Fruit fly (Drosophila melanogaster): Measurements from ENCODE around the gene Gba1a.
A peak's percentile ranks its signal among the peaks of the same experiment; 100 is the strongest.

The Gba1a gene

dm6 chr3R:23669401-23670216 lies 30.8 kb upstream of the Gba1a start, which contains the start of gene CG31145 (continued):
- TF ChIP-seq ato (GFP tag; IDR thresholded peaks at IDR 0.05; ENCODE audit: partially characterized antibody) (peak; percentile 64; the same call in 1 of the 2 replicates), CG6175 (GFP tag; IDR thresholded peaks at IDR 0.05) (peak; percentile 98), sima (GFP tag; optimal IDR thresholded peaks at IDR 0.05) (peak; percentile 98), run (tag; optimal IDR thresholded peaks at IDR 0.05) (peak; percentile 99), CG3847 (GFP tag; IDR thresholded peaks at IDR 0.05) (peak; percentile 99), ara (GFP tag; IDR thresholded peaks at IDR 0.05) (peak; percentile 98), Sox102F (GFP tag; optimal IDR thresholded peaks at IDR 0.05) (peak; percentile 100), CG12769 (tag; optimal IDR thresholded peaks at IDR 0.05) (peak; percentile 99), ase (GFP tag; IDR thresholded peaks at IDR 0.05) (peak; percentile 98), CG9437 (GFP tag; optimal IDR thresholded peaks at IDR 0.05) (peak; percentile 97), Bteb2 (GFP tag; optimal IDR thresholded peaks at IDR 0.05) (peak; percentile 100), Ets65A (GFP tag) (peak; percentile 100), HLH4C (GFP tag; IDR thresholded peaks at IDR 0.05; ENCODE audit: partially characterized antibody) (no peak), CG13424 (tag; optimal IDR thresholded peaks at IDR 0.05) (peak; percentile 100), ewg (GFP tag; optimal IDR thresholded peaks at IDR 0.05) (peak; percentile 99), oc (tag; optimal IDR thresholded peaks at IDR 0.05) (peak; percentile 99), grau (tag; optimal IDR thresholded peaks at IDR 0.05) (peak; percentile 99), Ravus (GFP tag; IDR thresholded peaks at IDR 0.05) (peak; percentile 98), CG11456 (GFP tag; IDR thresholded peaks at IDR 0.05) (peak; percentile 99)

- TF ChIP-seq Six4 (GFP tag; optimal IDR thresholded peaks at IDR 0.05) (no peak), Dad (GFP tag; optimal IDR thresholded peaks at IDR 0.05) (no peak), CG15601 (tag; optimal IDR thresholded peaks at IDR 0.05) (peak; percentile 64), jigr1 (GFP tag; IDR thresholded peaks at IDR 0.05) (no peak), CG1647 (GFP tag; optimal IDR thresholded peaks at IDR 0.05) (no peak), dmrt99B (tag; optimal IDR thresholded peaks at IDR 0.05) (no peak), CG13624 (GFP tag; optimal IDR thresholded peaks at IDR 0.05) (no peak), Ets65A (GFP tag) (peak; percentile 16)
Measured at dm6 chr3R:23673084-23673483, 27.3 kb upstream of the Gba1a start.

- no peak for TF ChIP-seq CG30020 (tag; optimal IDR thresholded peaks at IDR 0.05)
- TF ChIP-seq CG6654 (GFP tag; optimal IDR thresholded peaks at IDR 0.05) = no peak
- no peak for TF ChIP-seq inv (GFP tag; IDR thresholded peaks at IDR 0.05; ENCODE audit: partially characterized antibody)
- no peak for TF ChIP-seq CG12942 (GFP tag; optimal IDR thresholded peaks at IDR 0.05)
- TF ChIP-seq CG9932 (GFP tag; IDR thresholded peaks at IDR 0.05) = no peak
- TF ChIP-seq hbn (GFP tag; IDR thresholded peaks at IDR 0.05; ENCODE audit: partially characterized antibody) = no peak
- no peak for TF ChIP-seq amos (GFP tag; IDR thresholded peaks at IDR 0.05; ENCODE audit: partially characterized antibody)
- TF ChIP-seq sqz (GFP tag; optimal IDR thresholded peaks at IDR 0.05) = no peak
Measured at dm6 chr3R:23674369-23674768, 26.1 kb upstream of the Gba1a start.

- TF ChIP-seq tap (tag; optimal IDR thresholded peaks at IDR 0.05) = no peak
- TF ChIP-seq HLH4C (GFP tag; IDR thresholded peaks at IDR 0.05; ENCODE audit: partially characterized antibody) = no peak
- no peak for TF ChIP-seq MTF-1 (GFP tag; optimal IDR thresholded peaks at IDR 0.05; ENCODE audit: borderline replicate concordance)
- no peak for TF ChIP-seq otp (GFP tag; IDR thresholded peaks at IDR 0.05)
- TF ChIP-seq CG7987 (GFP tag; optimal IDR thresholded peaks at IDR 0.05) = no peak
- TF ChIP-seq bab2 (GFP tag; optimal IDR thresholded peaks at IDR 0.05) = no peak
- no peak for TF ChIP-seq Nf-YC (tag; optimal IDR thresholded peaks at IDR 0.05)
- no peak for TF ChIP-seq Hmr (GFP tag; optimal IDR thresholded peaks at IDR 0.05)
- TF ChIP-seq sima (GFP tag; optimal IDR thresholded peaks at IDR 0.05) = no peak
- no peak for TF ChIP-seq Hr51 (GFP tag; optimal IDR thresholded peaks at IDR 0.05)
- no peak for TF ChIP-seq CG9215 (GFP tag; IDR thresholded peaks at IDR 0.05)
- no peak for TF ChIP-seq CG32772 (GFP tag; IDR thresholded peaks at IDR 0.05)
- TF ChIP-seq CG33213 (GFP tag; optimal IDR thresholded peaks at IDR 0.05) = no peak
- TF ChIP-seq z (GFP tag; IDR thresholded peaks at IDR 0.05) = no peak
Measured at dm6 chr3R:23675646-23676045, 24.8 kb upstream of the Gba1a start.
